Fruit fly (Drosophila melanogaster): ENCODE results near the gene Nin.

dm6 chr2L:5284820-5285219 lies 6.5 kb upstream of the Nin start:
- TF ChIP-seq kay (GFP tag; ENCODE audit: borderline replicate concordance) (no peak), CG33017 (tag; optimal IDR thresholded peaks at IDR 0.05) (no peak), CG5204 (GFP tag; optimal IDR thresholded peaks at IDR 0.05) (no peak), CG1620 (GFP tag; optimal IDR thresholded peaks at IDR 0.05) (no peak)
